Fruit fly (Drosophila melanogaster) whole organism, embryonic: ENCODE results near the gene CG7565.
A peak's percentile ranks its signal among the peaks of the same experiment; 100 is the strongest.

Experiments
- Awh ChIP-seq: fragments of 200-800 bp; sonication (Bioruptor generic); IDR thresholded peaks from 2 replicates; pipeline ENCODE4, ENCODE4 v1.3.6; 2022; ENCODE audit warnings: missing biosample characterization, missing genetic modification characterization
- Bdp1 ChIP-seq: fragments of 200-800 bp; sonication (Bioruptor generic); optimal IDR thresholded peaks from 3 replicates; lab custom pipeline; 2016; ENCODE audit warnings: missing biosample characterization, missing genetic modification characterization
- CG12236 ChIP-seq: fragments of 200-800 bp; sonication (Bioruptor generic); optimal IDR thresholded peaks from 2 replicates; lab custom pipeline; 2016; ENCODE audit warnings: missing biosample characterization, missing genetic modification characterization
- CG13775 ChIP-seq: fragments of 200-800 bp; sonication (Bioruptor generic); optimal IDR thresholded peaks from 3 replicates; lab custom pipeline; 2017; ENCODE audit warnings: missing biosample characterization, mild to moderate bottlenecking, missing genetic modification characterization
- CG13894 ChIP-seq: fragments of 200-800 bp; sonication (Bioruptor generic); optimal IDR thresholded peaks from 3 replicates; lab custom pipeline; 2018; ENCODE audit warnings: missing biosample characterization, mild to moderate bottlenecking, missing genetic modification characterization, moderate library complexity
- CG17385 ChIP-seq: fragments of 200-800 bp; sonication (Bioruptor generic); optimal IDR thresholded peaks from 3 replicates; lab custom pipeline; 2018; ENCODE audit warnings: missing biosample characterization, mild to moderate bottlenecking, missing genetic modification characterization
- CG17802 ChIP-seq: fragments of 200-800 bp; sonication (Bioruptor generic); optimal IDR thresholded peaks from 2 replicates; lab custom pipeline; 2018; ENCODE audit warnings: missing biosample characterization, mild to moderate bottlenecking, missing genetic modification characterization, moderate library complexity
- CG18262 ChIP-seq: fragments of 200-800 bp; optimal IDR thresholded peaks from 3 replicates; lab custom pipeline; 2019; ENCODE audit warnings: missing biosample characterization, mild to moderate bottlenecking, missing genetic modification characterization, moderate library complexity
- CG3163 ChIP-seq: fragments of 200-800 bp; sonication (Bioruptor generic); optimal IDR thresholded peaks from 3 replicates; lab custom pipeline; 2016; ENCODE audit warnings: missing biosample characterization, missing genetic modification characterization
- CG32767 ChIP-seq: fragments of 200-800 bp; sonication (Bioruptor generic); IDR thresholded peaks from 2 replicates; pipeline ENCODE4 v1.3.6; 2022; ENCODE audit warnings: missing biosample characterization, missing genetic modification characterization
- CG32772 ChIP-seq: fragments of 200-800 bp; sonication (Bioruptor generic); IDR thresholded peaks from 2 replicates; pipeline ENCODE4 v1.3.6; 2022; ENCODE audit warnings: missing biosample characterization, missing genetic modification characterization
- CG33557 ChIP-seq: fragments of 200-800 bp; sonication (Bioruptor generic); optimal IDR thresholded peaks from 2 replicates; lab custom pipeline; 2019; ENCODE audit warnings: missing biosample characterization, mild to moderate bottlenecking, missing genetic modification characterization, moderate library complexity
- CG4282 ChIP-seq: fragments of 200-800 bp; sonication (Bioruptor generic); optimal IDR thresholded peaks from 2 replicates; lab custom pipeline; 2016; ENCODE audit warnings: missing biosample characterization, missing genetic modification characterization
- CG6175 ChIP-seq: fragments of 200-800 bp; sonication (Bioruptor generic); IDR thresholded peaks from 3 replicates; pipeline ENCODE4 v1.3.6; 2022; ENCODE audit warnings: missing biosample characterization, missing genetic modification characterization
- CG6765 ChIP-seq: fragments of 200-800 bp; sonication (Bioruptor generic); optimal IDR thresholded peaks from 3 replicates; lab custom pipeline; 2017; ENCODE audit warnings: missing biosample characterization, mild to moderate bottlenecking, missing genetic modification characterization
- CG7357 ChIP-seq: fragments of 200-800 bp; sonication (Bioruptor generic); IDR thresholded peaks from 3 replicates; pipeline ENCODE4 v1.3.6; 2022; ENCODE audit warnings: missing biosample characterization, missing genetic modification characterization
- CG8944 ChIP-seq: fragments of 200-800 bp; sonication (Bioruptor generic); optimal IDR thresholded peaks from 3 replicates; lab custom pipeline; 2016; ENCODE audit warnings: missing biosample characterization, missing genetic modification characterization
- CG9797 ChIP-seq: fragments of 200-800 bp; sonication (Bioruptor generic); optimal IDR thresholded peaks from 3 replicates; lab custom pipeline; 2018; ENCODE audit warnings: missing biosample characterization, mild to moderate bottlenecking, missing genetic modification characterization
- Camta ChIP-seq: fragments of 200-800 bp; sonication (Bioruptor generic); optimal IDR thresholded peaks from 2 replicates; lab custom pipeline; 2016; ENCODE audit warnings: missing biosample characterization, missing genetic modification characterization
- Hand ChIP-seq: fragments of 200-800 bp; sonication (Bioruptor generic); optimal IDR thresholded peaks from 2 replicates; lab custom pipeline; 2017; ENCODE audit warnings: mild to moderate bottlenecking, missing biosample characterization, missing genetic modification reagents, missing genetic modification characterization
- Meics ChIP-seq: fragments of 200-800 bp; sonication (Bioruptor generic); optimal IDR thresholded peaks from 2 replicates; lab custom pipeline; 2017; ENCODE audit warnings: missing biosample characterization, mild to moderate bottlenecking, missing genetic modification characterization
- Rfx ChIP-seq: fragments of 200-800 bp; sonication (Bioruptor generic); IDR thresholded peaks from 2 replicates; pipeline ENCODE4 v1.3.6; 2022; ENCODE audit warnings: missing biosample characterization, missing genetic modification characterization
- Tbp ChIP-seq: fragments of >200 bp; optimal IDR thresholded peaks from 2 replicates; lab custom pipeline; 2018; ENCODE audit warnings: missing biosample characterization, missing genetic modification characterization
- Xbp1 ChIP-seq: fragments of 200-800 bp; sonication (Bioruptor generic); optimal IDR thresholded peaks from 3 replicates; lab custom pipeline; 2016; ENCODE audit warnings: missing biosample characterization, mild to moderate bottlenecking, missing genetic modification characterization
- ash1 ChIP-seq: fragments of 200-800 bp; sonication (Bioruptor generic); optimal IDR thresholded peaks from 2 replicates; lab custom pipeline; 2018; ENCODE audit warnings: missing biosample characterization, mild to moderate bottlenecking, missing genetic modification characterization
- az2 ChIP-seq: fragments of 200-800 bp; sonication (Bioruptor generic); optimal IDR thresholded peaks from 3 replicates; lab custom pipeline; 2016; ENCODE audit warnings: missing biosample characterization, missing genetic modification characterization
- crc ChIP-seq: fragments of 200-800 bp; sonication (Bioruptor generic); optimal IDR thresholded peaks from 2 replicates; lab custom pipeline; 2016; ENCODE audit warnings: missing biosample characterization, missing genetic modification characterization
- croc ChIP-seq: fragments of 200-800 bp; sonication (Bioruptor generic); conservative IDR thresholded peaks from 3 replicates; pipeline ENCODE4 v1.3.6; 2022; ENCODE audit warnings: missing biosample characterization, missing genetic modification characterization
- da ChIP-seq: fragments of 200-800 bp; sonication (Bioruptor generic); optimal IDR thresholded peaks from 2 replicates; lab custom pipeline; 2016; ENCODE audit warnings: missing biosample characterization, missing genetic modification characterization
- dmrt99B ChIP-seq: fragments of 200-800 bp; sonication (Bioruptor generic); optimal IDR thresholded peaks from 2 replicates; lab custom pipeline; 2018; ENCODE audit warnings: missing biosample characterization, mild to moderate bottlenecking, missing genetic modification characterization, moderate library complexity
- ftz-f1 ChIP-seq: fragments of 200-800 bp; sonication (Bioruptor generic); optimal IDR thresholded peaks from 2 replicates; lab custom pipeline; 2016; ENCODE audit warnings: missing biosample characterization, missing genetic modification characterization
- fu2 ChIP-seq: fragments of 200-800 bp; sonication (Bioruptor generic); optimal IDR thresholded peaks from 2 replicates; lab custom pipeline; 2016; ENCODE audit warnings: missing biosample characterization, missing genetic modification characterization
- hkb ChIP-seq, 2 experiments: fragments of 200-800 bp in 1 of 2; fragments of >200 bp in 1 of 2; sonication (Bioruptor generic) in 1 of 2; IDR thresholded peaks in 1 of 2; optimal IDR thresholded peaks in 1 of 2; 2 replicates each; pipeline versions ENCODE4 v1.3.6 to Lab custom; 2017 to 2022; ENCODE audit warnings: missing biosample characterization in 1 of 2, missing genetic modification characterization in 1 of 2
- ind ChIP-seq: fragments of 200-800 bp; sonication (Bioruptor generic); optimal IDR thresholded peaks from 3 replicates; lab custom pipeline; 2016; ENCODE audit warnings: missing biosample characterization, missing genetic modification characterization
- inv ChIP-seq: fragments of 200-800 bp; sonication (Bioruptor generic); IDR thresholded peaks from 2 replicates; pipeline ENCODE4 v1.3.6; 2022; ENCODE audit warnings: missing biosample characterization, missing genetic modification characterization; ENCODE audit not compliant: partially characterized antibody
- lab ChIP-seq: fragments of 200-800 bp; sonication (Bioruptor generic); optimal IDR thresholded peaks from 3 replicates; lab custom pipeline; 2017; ENCODE audit warnings: missing biosample characterization, missing genetic modification characterization, mild to moderate bottlenecking, moderate library complexity, missing genetic modification reagents
- nerfin-2 ChIP-seq: fragments of 200-800 bp; sonication (Bioruptor generic); IDR thresholded peaks from 2 replicates; pipeline ENCODE4 v1.3.6; 2022; ENCODE audit warnings: missing biosample characterization, missing genetic modification characterization; ENCODE audit not compliant: partially characterized antibody
- odd ChIP-seq: fragments of 200-800 bp; sonication (Bioruptor generic); optimal IDR thresholded peaks from 2 replicates; lab custom pipeline; 2017; ENCODE audit warnings: missing biosample characterization, mild to moderate bottlenecking, missing genetic modification characterization
- otp ChIP-seq: fragments of 200-800 bp; sonication (Bioruptor generic); IDR thresholded peaks from 3 replicates; pipeline ENCODE4, ENCODE4 v1.3.6; 2022; ENCODE audit warnings: missing biosample characterization, missing genetic modification characterization
- rib ChIP-seq: fragments of 200-800 bp; sonication (Bioruptor generic); IDR thresholded peaks from 2 replicates; pipeline ENCODE4 v1.3.6; 2022; ENCODE audit warnings: missing biosample characterization, missing genetic modification characterization
- row ChIP-seq: fragments of 200-800 bp; sonication (Bioruptor generic); IDR thresholded peaks from 3 replicates; pipeline ENCODE4 v1.3.6; 2022; ENCODE audit warnings: missing biosample characterization, missing genetic modification characterization
- stwl ChIP-seq: fragments of 200-800 bp; sonication (Bioruptor generic); optimal IDR thresholded peaks from 3 replicates; lab custom pipeline; 2018; ENCODE audit warnings: missing biosample characterization, mild to moderate bottlenecking, missing genetic modification characterization, moderate library complexity
- sug ChIP-seq: fragments of 200-800 bp; optimal IDR thresholded peaks from 2 replicates; lab custom pipeline; 2019; ENCODE audit warnings: missing biosample characterization, mild to moderate bottlenecking, missing genetic modification characterization, moderate library complexity
- tap ChIP-seq: fragments of 200-800 bp; optimal IDR thresholded peaks from 3 replicates; lab custom pipeline; 2019; ENCODE audit warnings: missing biosample characterization, mild to moderate bottlenecking, missing genetic modification characterization, moderate library complexity
- toy ChIP-seq: fragments of 200-800 bp; sonication (Bioruptor generic); IDR thresholded peaks from 2 replicates; pipeline ENCODE4 v1.3.6; 2022; ENCODE audit warnings: missing biosample characterization, missing genetic modification characterization
- trem ChIP-seq: fragments of 200-800 bp; optimal IDR thresholded peaks from 3 replicates; lab custom pipeline; 2019; ENCODE audit warnings: missing biosample characterization, mild to moderate bottlenecking, missing genetic modification characterization, moderate library complexity
- unpg ChIP-seq: fragments of 200-800 bp; sonication (Bioruptor generic); optimal IDR thresholded peaks from 3 replicates; lab custom pipeline; 2018; ENCODE audit warnings: missing biosample characterization, mild to moderate bottlenecking, missing genetic modification characterization, moderate library complexity
- usp ChIP-seq: fragments of >200 bp; optimal IDR thresholded peaks from 2 replicates; lab custom pipeline; 2017; ENCODE audit warnings: missing biosample characterization, missing genetic modification characterization
- wek ChIP-seq: fragments of 200-800 bp; sonication (Bioruptor generic); optimal IDR thresholded peaks from 3 replicates; lab custom pipeline; 2018; ENCODE audit warnings: missing biosample characterization, mild to moderate bottlenecking, missing genetic modification characterization, moderate library complexity
- zen2 ChIP-seq: fragments of 200-800 bp; sonication (Bioruptor generic); IDR thresholded peaks from 3 replicates; pipeline ENCODE4 v1.3.6; 2022; ENCODE audit warnings: missing biosample characterization, missing genetic modification characterization; ENCODE audit not compliant: partially characterized antibody

Gene CG7565

dm6 chr3L:8127712-8128210 is 36.2 kb upstream of the CG7565 start, which contains the start of the genes Cds and Uba2 (continued):
- TF ChIP-seq CG8944 (GFP tag; lab: Kevin White, UChicago), result peak; percentile 69
- TF ChIP-seq ash1 (GFP tag; lab: Kevin White, UChicago), result peak; percentile 68
- TF ChIP-seq dmrt99B (tag; lab: Kevin White, UChicago), result peak; percentile 87
- peak; percentile 61 for TF ChIP-seq Bdp1 (GFP tag; lab: Kevin White, UChicago)
- TF ChIP-seq unpg, result peak; percentile 93
- TF ChIP-seq row (GFP tag; lab: Robert Waterston, UW), result peak; percentile 97
- TF ChIP-seq usp (GFP tag; lab: Kevin White, UChicago), result no peak
- peak; percentile 51 for TF ChIP-seq CG17802 (tag; lab: Kevin White, UChicago)
- TF ChIP-seq crc (GFP tag; lab: Kevin White, UChicago), result peak; percentile 32
- peak; percentile 91 for TF ChIP-seq stwl (tag; lab: Kevin White, UChicago)
- TF ChIP-seq da (GFP tag; lab: Kevin White, UChicago), result no peak
- TF ChIP-seq sug (tag; lab: Kevin White, UChicago), result peak; percentile 96
- no peak for TF ChIP-seq nerfin-2 (GFP tag; lab: Robert Waterston, UW)
- peak; percentile 95 for TF ChIP-seq CG13894
- no peak; the same call in none of the 2 replicates for TF ChIP-seq toy (GFP tag; lab: Robert Waterston, UW)
- TF ChIP-seq croc (GFP tag; lab: Robert Waterston, UW), result peak; percentile 81
- TF ChIP-seq wek (GFP tag; lab: Kevin White, UChicago), result peak; percentile 82
- peak; percentile 66 for TF ChIP-seq ftz-f1 (GFP tag; lab: Kevin White, UChicago)
- peak; percentile 97 for TF ChIP-seq lab (GFP tag; lab: Kevin White, UChicago)
- TF ChIP-seq CG6765 (GFP tag; lab: Kevin White, UChicago), result peak; percentile 89
- TF ChIP-seq hkb (optimal IDR thresholded peaks at IDR 0.05; lab: Kevin White, UChicago), result peak; percentile 39
- TF ChIP-seq hkb (GFP tag; IDR thresholded peaks at IDR 0.05; lab: Robert Waterston, UW), result peak; percentile 91
- TF ChIP-seq trem (tag; lab: Kevin White, UChicago), result peak; percentile 85
- TF ChIP-seq Meics (GFP tag; lab: Kevin White, UChicago), result peak; percentile 94
- peak; percentile 53; the same call in 1 of the 2 replicates for TF ChIP-seq Awh (GFP tag; lab: Robert Waterston, UW)
- peak; percentile 33 for TF ChIP-seq CG3163 (GFP tag; lab: Kevin White, UChicago)
- TF ChIP-seq CG17385 (GFP tag; lab: Kevin White, UChicago), result peak; percentile 89
- peak; percentile 86 for TF ChIP-seq CG18262 (tag; lab: Kevin White, UChicago)
- TF ChIP-seq odd (GFP tag; lab: Kevin White, UChicago), result peak; percentile 86
- peak; percentile 96 for TF ChIP-seq Rfx (GFP tag; lab: Robert Waterston, UW)
- TF ChIP-seq Tbp (GFP tag; lab: Kevin White, UChicago), result no peak
- TF ChIP-seq zen2 (GFP tag; lab: Robert Waterston, UW), result no peak
- peak; percentile 95 for TF ChIP-seq CG13775 (GFP tag; lab: Kevin White, UChicago)
- peak; percentile 94 for TF ChIP-seq CG9797 (GFP tag; lab: Kevin White, UChicago)
- peak; percentile 84 for TF ChIP-seq CG33557 (GFP tag; lab: Kevin White, UChicago)
- TF ChIP-seq CG4282, result peak; percentile 38
- peak; percentile 87 for TF ChIP-seq rib (GFP tag; lab: Robert Waterston, UW)
- TF ChIP-seq otp (GFP tag; lab: Robert Waterston, UW), result peak; percentile 87
- TF ChIP-seq CG7357 (GFP tag; lab: Robert Waterston, UW), result peak; percentile 76
- TF ChIP-seq ind (GFP tag; lab: Kevin White, UChicago), result peak; percentile 96
- peak; percentile 95 for TF ChIP-seq Xbp1 (GFP tag; lab: Kevin White, UChicago)
- peak; percentile 86 for TF ChIP-seq Hand (GFP tag; lab: Kevin White, UChicago)
- no peak for TF ChIP-seq inv (GFP tag; lab: Robert Waterston, UW)
- TF ChIP-seq az2 (GFP tag; lab: Kevin White, UChicago), result peak; percentile 92
- TF ChIP-seq CG12236, result peak; percentile 5
- TF ChIP-seq Camta (GFP tag; lab: Kevin White, UChicago), result peak; percentile 64
- TF ChIP-seq fu2 (GFP tag; lab: Kevin White, UChicago), result peak; percentile 71
- peak; percentile 86; the same call in 1 of the 2 replicates for TF ChIP-seq CG32767 (GFP tag; lab: Robert Waterston, UW)
- TF ChIP-seq tap (tag; lab: Kevin White, UChicago), result peak; percentile 89
- peak; percentile 77 for TF ChIP-seq CG6175 (GFP tag; lab: Robert Waterston, UW)
- peak; percentile 89 for TF ChIP-seq CG32772 (GFP tag; lab: Robert Waterston, UW)
